Fruit fly (Drosophila melanogaster) whole organism, embryonic: ENCODE data around the gene GC2.
A peak's percentile ranks its signal among the peaks of the same experiment; 100 is the strongest.

Experiments
- Atf3 ChIP-seq: fragments of 200-800 bp; sonication (Bioruptor generic); optimal IDR thresholded peaks from 3 replicates; lab custom pipeline; 2016; ENCODE audit warnings: missing biosample characterization, missing genetic modification characterization
- Bdp1 ChIP-seq: fragments of 200-800 bp; sonication (Bioruptor generic); optimal IDR thresholded peaks from 3 replicates; lab custom pipeline; 2016; ENCODE audit warnings: missing biosample characterization, missing genetic modification characterization
- Blimp-1 ChIP-seq: fragments of 200-800 bp; sonication (Bioruptor generic); optimal IDR thresholded peaks from 3 replicates; lab custom pipeline; 2018; ENCODE audit warnings: missing biosample characterization, missing genetic modification characterization, mild to moderate bottlenecking, moderate library complexity, missing genetic modification reagents
- CG12744 ChIP-seq: fragments of 200-800 bp; sonication (Bioruptor generic); optimal IDR thresholded peaks from 2 replicates; lab custom pipeline; 2016; ENCODE audit warnings: missing biosample characterization, missing genetic modification characterization
- CG12769 ChIP-seq: fragments of 200-800 bp; sonication (Bioruptor generic); optimal IDR thresholded peaks from 2 replicates; lab custom pipeline; 2019; ENCODE audit warnings: missing biosample characterization, mild to moderate bottlenecking, missing genetic modification characterization, moderate library complexity
- CG13894 ChIP-seq: fragments of 200-800 bp; sonication (Bioruptor generic); optimal IDR thresholded peaks from 3 replicates; lab custom pipeline; 2018; ENCODE audit warnings: missing biosample characterization, mild to moderate bottlenecking, missing genetic modification characterization, moderate library complexity
- CG15269 ChIP-seq: fragments of 200-800 bp; sonication (Bioruptor generic); optimal IDR thresholded peaks from 2 replicates; lab custom pipeline; 2018; ENCODE audit warnings: missing biosample characterization, mild to moderate bottlenecking, missing genetic modification characterization, moderate library complexity
- CG1529 ChIP-seq: fragments of 200-800 bp; sonication (Bioruptor generic); optimal IDR thresholded peaks from 3 replicates; lab custom pipeline; 2018; ENCODE audit warnings: missing biosample characterization, missing genetic modification characterization
- CG18262 ChIP-seq: fragments of 200-800 bp; optimal IDR thresholded peaks from 3 replicates; lab custom pipeline; 2019; ENCODE audit warnings: missing biosample characterization, mild to moderate bottlenecking, missing genetic modification characterization, moderate library complexity
- CG2120 ChIP-seq: fragments of 200-800 bp; sonication (Bioruptor generic); optimal IDR thresholded peaks from 3 replicates; lab custom pipeline; 2016; ENCODE audit warnings: missing biosample characterization, missing genetic modification characterization
- CG2875 ChIP-seq: fragments of 200-800 bp; sonication (Bioruptor generic); optimal IDR thresholded peaks from 2 replicates; lab custom pipeline; 2017; ENCODE audit warnings: missing biosample characterization, mild to moderate bottlenecking, missing genetic modification characterization, missing genetic modification reagents
- CG6683 ChIP-seq: fragments of 200-800 bp; sonication (Bioruptor generic); optimal IDR thresholded peaks from 2 replicates; lab custom pipeline; 2017; ENCODE audit warnings: missing biosample characterization, mild to moderate bottlenecking, missing genetic modification characterization, missing genetic modification reagents
- CG8290 ChIP-seq, 3 experiments: fragments of 200-800 bp; sonication (Bioruptor generic); optimal IDR thresholded peaks; 2 replicates each; lab custom pipeline; 2016 to 2019; ENCODE audit warnings: missing biosample characterization in 3 of 3, missing genetic modification characterization in 3 of 3, mild to moderate bottlenecking in 2 of 3, moderate library complexity in 1 of 3
- CG8359 ChIP-seq: fragments of 200-800 bp; sonication (Bioruptor generic); optimal IDR thresholded peaks from 2 replicates; lab custom pipeline; 2017; ENCODE audit warnings: missing biosample characterization, mild to moderate bottlenecking, missing genetic modification characterization, borderline replicate concordance
- CG9437 ChIP-seq: fragments of 200-800 bp; sonication (Bioruptor generic); optimal IDR thresholded peaks from 2 replicates; lab custom pipeline; 2018; ENCODE audit warnings: missing biosample characterization, mild to moderate bottlenecking, missing genetic modification characterization
- CG9797 ChIP-seq: fragments of 200-800 bp; sonication (Bioruptor generic); optimal IDR thresholded peaks from 3 replicates; lab custom pipeline; 2018; ENCODE audit warnings: missing biosample characterization, mild to moderate bottlenecking, missing genetic modification characterization
- Dbx ChIP-seq: fragments of 200-800 bp; sonication (Bioruptor generic); IDR thresholded peaks from 3 replicates; pipeline ENCODE4 v1.3.6; 2022; ENCODE audit warnings: missing biosample characterization, missing genetic modification characterization
- Dip3 ChIP-seq: fragments of 200-800 bp; sonication (Bioruptor generic); optimal IDR thresholded peaks from 3 replicates; lab custom pipeline; 2016; ENCODE audit warnings: missing biosample characterization, missing genetic modification characterization
- Dref ChIP-seq: fragments of 200-800 bp; sonication (Bioruptor generic); IDR thresholded peaks from 2 replicates; pipeline ENCODE4 v1.3.6; 2022; ENCODE audit warnings: missing biosample characterization, missing genetic modification characterization
- ERR ChIP-seq: fragments of 200-800 bp; sonication (Bioruptor generic); optimal IDR thresholded peaks from 2 replicates; lab custom pipeline; 2016; ENCODE audit warnings: missing biosample characterization, missing genetic modification characterization
- Fer3 ChIP-seq: fragments of 200-800 bp; sonication (Bioruptor generic); optimal IDR thresholded peaks from 2 replicates; lab custom pipeline; 2018; ENCODE audit warnings: missing biosample characterization, mild to moderate bottlenecking, missing genetic modification characterization, moderate library complexity
- Hey ChIP-seq: fragments of 200-800 bp; sonication (Bioruptor generic); optimal IDR thresholded peaks from 3 replicates; lab custom pipeline; 2018; ENCODE audit warnings: missing biosample characterization, mild to moderate bottlenecking, missing genetic modification characterization
- Hmr ChIP-seq: fragments of 200-800 bp; sonication (Bioruptor generic); optimal IDR thresholded peaks from 3 replicates; lab custom pipeline; 2017; ENCODE audit warnings: mild to moderate bottlenecking, missing biosample characterization, missing genetic modification reagents, missing genetic modification characterization
- Jarid2 ChIP-seq: fragments of 200-800 bp; sonication (Bioruptor generic); optimal IDR thresholded peaks from 3 replicates; lab custom pipeline; 2017; ENCODE audit warnings: mild to moderate bottlenecking, missing biosample characterization, missing genetic modification reagents, missing genetic modification characterization
- NFAT ChIP-seq: fragments of 200-800 bp; sonication (Bioruptor generic); IDR thresholded peaks from 2 replicates; pipeline ENCODE4 v1.3.6; 2022; ENCODE audit warnings: missing biosample characterization, missing genetic modification characterization
- NK7.1 ChIP-seq: fragments of 200-800 bp; sonication (Bioruptor generic); optimal IDR thresholded peaks from 3 replicates; lab custom pipeline; 2016; ENCODE audit warnings: missing biosample characterization, missing genetic modification characterization
- PHDP ChIP-seq: fragments of 200-800 bp; sonication (Bioruptor generic); optimal IDR thresholded peaks from 3 replicates; lab custom pipeline; 2018; ENCODE audit warnings: missing biosample characterization, mild to moderate bottlenecking, missing genetic modification characterization, moderate library complexity
- Pdp1 ChIP-seq, 2 experiments: fragments of 200-800 bp; sonication (Bioruptor generic); optimal IDR thresholded peaks; 3 replicates each; lab custom pipeline; 2016; ENCODE audit warnings: missing biosample characterization in 2 of 2, missing genetic modification characterization in 2 of 2, mild to moderate bottlenecking in 1 of 2, moderate library complexity in 1 of 2
- Rfx ChIP-seq: fragments of 200-800 bp; sonication (Bioruptor generic); IDR thresholded peaks from 2 replicates; pipeline ENCODE4 v1.3.6; 2022; ENCODE audit warnings: missing biosample characterization, missing genetic modification characterization
- bigmax ChIP-seq: fragments of 200-800 bp; sonication (Bioruptor generic); optimal IDR thresholded peaks from 2 replicates; lab custom pipeline; 2018; ENCODE audit warnings: missing biosample characterization, mild to moderate bottlenecking, missing genetic modification characterization
- chinmo ChIP-seq: fragments of 200-800 bp; sonication (Bioruptor generic); IDR thresholded peaks from 4 replicates; pipeline ENCODE4 v1.3.6; 2022; ENCODE audit warnings: missing biosample characterization, missing genetic modification characterization; ENCODE audit not compliant: partially characterized antibody
- ci ChIP-seq: fragments of 200-800 bp; sonication (Bioruptor generic); IDR thresholded peaks from 3 replicates; pipeline ENCODE4 v1.3.6; 2022; ENCODE audit warnings: missing biosample characterization, missing genetic modification characterization
- dm ChIP-seq: fragments of 200-800 bp; sonication (Bioruptor generic); optimal IDR thresholded peaks from 3 replicates; lab custom pipeline; 2016; ENCODE audit warnings: missing biosample characterization, missing genetic modification characterization
- dmrt11E ChIP-seq: fragments of 200-800 bp; sonication (Bioruptor generic); optimal IDR thresholded peaks from 3 replicates; lab custom pipeline; 2018; ENCODE audit warnings: missing biosample characterization, mild to moderate bottlenecking, missing genetic modification characterization, moderate library complexity
- exex ChIP-seq: fragments of 200-800 bp; sonication (Bioruptor generic); optimal IDR thresholded peaks from 4 replicates; lab custom pipeline; 2018; ENCODE audit warnings: missing biosample characterization, mild to moderate bottlenecking, missing genetic modification characterization, moderate library complexity
- gem ChIP-seq: fragments of 200-800 bp; sonication (Bioruptor generic); optimal IDR thresholded peaks from 2 replicates; lab custom pipeline; 2019; ENCODE audit warnings: missing biosample characterization, mild to moderate bottlenecking, missing genetic modification characterization, moderate library complexity
- insv ChIP-seq, 2 experiments: fragments of 200-800 bp; sonication (Bioruptor generic); optimal IDR thresholded peaks; 3 replicates each; lab custom pipeline; 2016 to 2018; ENCODE audit warnings: missing biosample characterization in 2 of 2, missing genetic modification characterization in 2 of 2
- lab ChIP-seq: fragments of 200-800 bp; sonication (Bioruptor generic); optimal IDR thresholded peaks from 3 replicates; lab custom pipeline; 2017; ENCODE audit warnings: missing biosample characterization, missing genetic modification characterization, mild to moderate bottlenecking, moderate library complexity, missing genetic modification reagents
- nerfin-2 ChIP-seq: fragments of 200-800 bp; sonication (Bioruptor generic); IDR thresholded peaks from 2 replicates; pipeline ENCODE4 v1.3.6; 2022; ENCODE audit warnings: missing biosample characterization, missing genetic modification characterization; ENCODE audit not compliant: partially characterized antibody
- onecut ChIP-seq: fragments of 200-800 bp; sonication (Bioruptor generic); IDR thresholded peaks from 2 replicates; pipeline ENCODE4 v1.3.6; 2022; ENCODE audit warnings: missing biosample characterization, missing genetic modification characterization
- pb ChIP-seq: fragments of 200-800 bp; sonication (Bioruptor generic); optimal IDR thresholded peaks from 3 replicates; lab custom pipeline; 2016; ENCODE audit warnings: missing biosample characterization, missing genetic modification characterization
- pzg ChIP-seq: fragments of 200-800 bp; sonication (Bioruptor generic); optimal IDR thresholded peaks from 3 replicates; lab custom pipeline; 2018; ENCODE audit warnings: missing biosample characterization, mild to moderate bottlenecking, missing genetic modification characterization, moderate library complexity
- sd ChIP-seq: fragments of 200-800 bp; sonication (Bioruptor generic); optimal IDR thresholded peaks from 3 replicates; lab custom pipeline; 2018; ENCODE audit warnings: missing biosample characterization, mild to moderate bottlenecking, missing genetic modification characterization, moderate library complexity
- sob ChIP-seq: fragments of 200-800 bp; sonication (Bioruptor generic); IDR thresholded peaks from 2 replicates; pipeline ENCODE4 v1.3.6; 2022; ENCODE audit warnings: missing biosample characterization, missing genetic modification characterization
- ssp ChIP-seq: fragments of 200-800 bp; sonication (Bioruptor generic); IDR thresholded peaks from 2 replicates; pipeline ENCODE4 v1.3.6; 2022; ENCODE audit warnings: missing biosample characterization, missing genetic modification characterization
- tup ChIP-seq: fragments of 200-800 bp; sonication (Bioruptor generic); optimal IDR thresholded peaks from 2 replicates; lab custom pipeline; 2016; ENCODE audit warnings: missing biosample characterization, mild to moderate bottlenecking, missing genetic modification characterization, moderate library complexity
- zfh1 ChIP-seq: fragments of 200-800 bp; sonication (Bioruptor generic); IDR thresholded peaks from 3 replicates; pipeline ENCODE4 v1.3.6; 2022; ENCODE audit warnings: missing biosample characterization, missing genetic modification characterization

GC2 gene

DNA sequence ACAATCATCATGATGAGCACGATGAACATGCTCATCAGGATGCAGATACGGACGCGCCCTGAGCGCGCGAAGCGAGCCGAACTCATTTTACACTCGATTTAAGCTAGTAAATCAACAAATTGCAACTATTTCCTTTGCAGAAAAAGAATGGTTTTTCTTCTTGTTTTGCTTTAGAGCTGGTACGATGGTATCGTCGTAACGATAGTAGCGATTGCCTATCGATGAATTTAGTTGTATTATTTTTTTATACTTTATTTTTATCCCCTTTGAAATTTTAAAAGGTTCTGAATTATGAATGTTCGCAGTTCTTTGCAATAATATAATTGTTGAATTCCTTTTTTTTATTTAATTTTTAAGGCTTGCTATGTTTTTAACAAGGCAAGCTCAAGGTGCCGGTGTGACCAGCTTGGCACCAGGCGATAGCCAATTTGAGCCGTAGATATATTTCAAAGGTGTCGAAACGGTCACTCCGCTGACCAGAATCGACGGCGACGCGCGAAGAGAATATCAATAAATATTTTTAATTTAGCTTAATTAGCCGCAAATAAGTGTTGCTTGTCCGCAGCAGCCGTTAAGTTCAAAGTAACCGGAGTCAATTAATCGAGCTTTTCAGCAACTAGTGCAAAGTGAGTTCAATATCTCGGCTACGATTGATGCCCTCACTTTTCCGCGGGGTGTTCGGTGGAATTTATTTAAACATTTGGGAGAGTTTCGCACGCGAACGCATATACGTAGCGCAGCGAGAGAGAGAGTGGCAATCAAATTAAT lies 4.0 kb upstream of the GC2 start, which contains the start of the genes CG12213 and GC1 (continued):
- TF ChIP-seq insv (GFP tag; optimal IDR thresholded peaks at IDR 0.05; lab: Kevin White, UChicago) = peak in 1 of 2 experiments; percentile 24
- TF ChIP-seq dmrt11E (tag; lab: Kevin White, UChicago) = peak; percentile 8
- no peak for TF ChIP-seq pb
- no peak for TF ChIP-seq CG12744 (GFP tag; lab: Kevin White, UChicago)
- TF ChIP-seq sob = no peak; the same call in 1 of the 2 replicates
- no peak for TF ChIP-seq CG8359 (GFP tag; lab: Kevin White, UChicago)
- no peak for TF ChIP-seq CG9437
- TF ChIP-seq exex = no peak
- TF ChIP-seq nerfin-2 (GFP tag; lab: Robert Waterston, UW) = peak; percentile 95
- no peak for TF ChIP-seq Atf3 (GFP tag; lab: Kevin White, UChicago)
- no peak for TF ChIP-seq CG15269 (tag; lab: Kevin White, UChicago)
- peak; percentile 80 for TF ChIP-seq pzg (GFP tag; lab: Kevin White, UChicago)
- no peak for TF ChIP-seq NK7.1
- no peak for TF ChIP-seq CG2875 (GFP tag; lab: Kevin White, UChicago)
- TF ChIP-seq bigmax (GFP tag; lab: Kevin White, UChicago) = no peak
- TF ChIP-seq Dbx (GFP tag; lab: Robert Waterston, UW) = 0 out of 3 replicates have a peak, but pooled peaks have one; percentile 21
- TF ChIP-seq Jarid2 (GFP tag; lab: Kevin White, UChicago) = peak; percentile 26
- TF ChIP-seq Pdp1 (GFP tag; optimal IDR thresholded peaks at IDR 0.05; lab: Kevin White, UChicago) = no peak
- TF ChIP-seq Dref = peak; percentile 76
- peak; percentile 50 for TF ChIP-seq CG2120 (GFP tag; lab: Kevin White, UChicago)
- TF ChIP-seq gem (tag; lab: Kevin White, UChicago) = peak; percentile 53
- TF ChIP-seq dm (GFP tag; lab: Kevin White, UChicago) = no peak
- TF ChIP-seq tup (GFP tag; lab: Kevin White, UChicago) = no peak
- TF ChIP-seq CG6683 (GFP tag; lab: Kevin White, UChicago) = no peak
- 0 out of 2 replicates have a peak, but pooled peaks have one; percentile 28 for TF ChIP-seq NFAT
- no peak for TF ChIP-seq Dip3 (GFP tag; lab: Kevin White, UChicago)
- TF ChIP-seq Blimp-1 (GFP tag; lab: Kevin White, UChicago) = no peak
- no peak for TF ChIP-seq Bdp1 (GFP tag; lab: Kevin White, UChicago)
- peak; percentile 91 for TF ChIP-seq CG9797 (GFP tag; lab: Kevin White, UChicago)
- no peak for TF ChIP-seq zfh1
- no peak for TF ChIP-seq ssp
- TF ChIP-seq sd = no peak
- TF ChIP-seq CG18262 (tag; lab: Kevin White, UChicago) = peak; percentile 38

DNA sequence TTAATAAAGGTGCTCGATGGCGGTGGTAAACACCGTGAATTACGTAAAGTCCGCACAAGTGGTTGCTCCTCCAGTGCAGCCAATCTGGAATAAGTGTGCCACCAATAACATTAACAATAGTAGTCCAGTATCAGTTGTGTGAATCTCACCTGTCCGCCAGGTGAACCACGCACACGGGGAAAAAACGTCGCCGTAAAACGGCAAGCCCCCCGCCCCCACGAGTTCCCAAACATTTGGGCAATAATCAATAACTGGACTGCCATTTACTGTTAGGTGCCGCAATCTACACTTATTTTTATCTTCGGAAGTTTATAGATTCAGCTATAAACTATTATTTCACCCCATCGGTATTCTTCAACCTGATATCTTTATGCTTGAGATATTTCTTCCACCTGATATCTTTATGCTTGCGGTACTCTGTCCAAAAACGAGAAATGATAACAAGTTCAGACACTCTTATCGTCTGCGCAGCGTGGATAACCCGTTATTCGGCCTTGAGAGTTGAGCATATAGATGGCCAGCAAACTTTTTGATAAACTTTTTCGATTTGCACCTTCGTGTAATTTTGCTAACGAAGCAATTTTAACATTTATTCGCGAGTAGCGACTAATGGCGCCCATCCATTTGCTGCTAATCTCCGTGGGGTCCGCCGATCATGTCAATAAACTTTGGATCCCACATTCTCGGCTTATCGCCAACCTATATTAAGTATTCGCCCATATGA lies 3.3 kb upstream of the GC2 start:
- TF ChIP-seq ERR (no peak), chinmo (GFP tag; lab: Robert Waterston, UW) (0 out of 4 replicates have a peak, but pooled peaks have one; percentile 15), CG15269 (tag; lab: Kevin White, UChicago) (peak; percentile 9), CG12769 (tag; lab: Kevin White, UChicago) (peak; percentile 28), ci (0 out of 3 replicates have a peak, but pooled peaks have one; percentile 6), PHDP (tag; lab: Kevin White, UChicago) (peak; percentile 24), onecut (peak; percentile 86), lab (peak; percentile 60), CG13894 (peak; percentile 52), Hey (tag; lab: Kevin White, UChicago) (peak; percentile 60), Fer3 (tag; lab: Kevin White, UChicago) (peak; percentile 23), CG1529 (peak; percentile 90), Hmr (GFP tag; lab: Kevin White, UChicago) (peak; percentile 0), CG8290 (GFP tag; optimal IDR thresholded peaks at IDR 0.05; lab: Kevin White, UChicago) (no peak), CG8290 (tag; optimal IDR thresholded peaks at IDR 0.05; lab: Kevin White, UChicago) (peak in 1 of 2 experiments; percentile 31), Rfx (GFP tag; lab: Robert Waterston, UW) (peak; percentile 22; the same call in 1 of the 2 replicates)
